Fruit fly (Drosophila melanogaster): Measurements from ENCODE around the gene nes.
A peak's percentile ranks its signal among the peaks of the same experiment; 100 is the strongest.

Gene nes

dm6 chr3L:19260278-19260803 is at the start of gene nes (continued):
- TF ChIP-seq CG6791 (GFP tag; IDR thresholded peaks at IDR 0.05; ENCODE audit: partially characterized antibody) (no peak), bab2 (GFP tag; optimal IDR thresholded peaks at IDR 0.05) (peak; percentile 9), otp (GFP tag; IDR thresholded peaks at IDR 0.05) (no peak), gsb (GFP tag; IDR thresholded peaks at IDR 0.05) (no peak), sob (GFP tag; IDR thresholded peaks at IDR 0.05) (peak; percentile 46; the same call in 1 of the 2 replicates), chinmo (GFP tag; IDR thresholded peaks at IDR 0.05; ENCODE audit: partially characterized antibody) (peak; percentile 88; the same call in 1 of the 4 replicates), CG12659 (GFP tag; optimal IDR thresholded peaks at IDR 0.05) (peak; percentile 30), hth (optimal IDR thresholded peaks at IDR 0.05) (no peak), CG10979 (tag; optimal IDR thresholded peaks at IDR 0.05) (no peak), CG8089 (GFP tag; optimal IDR thresholded peaks at IDR 0.05) (no peak), bsh (GFP tag; optimal IDR thresholded peaks at IDR 0.05) (no peak), sr (GFP tag; IDR thresholded peaks at IDR 0.05) (no peak), NfI (GFP tag; optimal IDR thresholded peaks at IDR 0.05) (no peak), pan (optimal IDR thresholded peaks at IDR 0.05) (no peak), pan (GFP tag; optimal IDR thresholded peaks at IDR 0.05 in 1 of 2, IDR thresholded peaks at IDR 0.05 in 1 of 2) (no peak), bigmax (GFP tag; optimal IDR thresholded peaks at IDR 0.05) (no peak), CrebB (tag; optimal IDR thresholded peaks at IDR 0.05) (peak; percentile 14), fu2 (GFP tag; optimal IDR thresholded peaks at IDR 0.05) (no peak), shn (GFP tag; optimal IDR thresholded peaks at IDR 0.05) (no peak), ci (GFP tag; IDR thresholded peaks at IDR 0.05) (no peak), Awh (GFP tag; IDR thresholded peaks at IDR 0.05) (no peak), hb (GFP tag; IDR thresholded peaks at IDR 0.05; ENCODE audit: partially characterized antibody) (no peak), dimm (GFP tag; IDR thresholded peaks at IDR 0.05) (no peak), Fer1 (GFP tag; optimal IDR thresholded peaks at IDR 0.05) (peak; percentile 7), prd (optimal IDR thresholded peaks at IDR 0.05) (no peak), prd (GFP tag; IDR thresholded peaks at IDR 0.05) (no peak), da (GFP tag; optimal IDR thresholded peaks at IDR 0.05) (no peak), Dip3 (GFP tag; optimal IDR thresholded peaks at IDR 0.05) (no peak), Pdp1 (GFP tag; optimal IDR thresholded peaks at IDR 0.05) (peak in 1 of 2 experiments; percentile 96), rib (GFP tag; IDR thresholded peaks at IDR 0.05) (no peak), MTF-1 (GFP tag; optimal IDR thresholded peaks at IDR 0.05; ENCODE audit: borderline replicate concordance) (no peak), pum (GFP tag; optimal IDR thresholded peaks at IDR 0.05) (no peak), CG1233 (GFP tag; optimal IDR thresholded peaks at IDR 0.05) (no peak), CG12391 (tag; optimal IDR thresholded peaks at IDR 0.05) (peak; percentile 11), onecut (GFP tag; IDR thresholded peaks at IDR 0.05) (no peak), corto (GFP tag; optimal IDR thresholded peaks at IDR 0.05) (no peak), Bgb (GFP tag; IDR thresholded peaks at IDR 0.05; ENCODE audit: partially characterized antibody) (peak; percentile 52; the same call in 1 of the 2 replicates), CG14050 (GFP tag; IDR thresholded peaks at IDR 0.05) (peak; percentile 18; the same call in 1 of the 3 replicates), Ets65A (GFP tag) (peak; percentile 82), Vsx1 (GFP tag; optimal IDR thresholded peaks at IDR 0.05) (no peak), lmd (GFP tag; IDR thresholded peaks at IDR 0.05) (no peak; the same call in 1 of the 2 replicates), CG30431 (GFP tag; optimal IDR thresholded peaks at IDR 0.05) (no peak), H2.0 (GFP tag; IDR thresholded peaks at IDR 0.05) (no peak), Adf1 (GFP tag; IDR thresholded peaks at IDR 0.05) (no peak), CG8924 (tag; optimal IDR thresholded peaks at IDR 0.05) (peak; percentile 23), CG4282 (GFP tag; optimal IDR thresholded peaks at IDR 0.05) (no peak), gsb-n (tag; optimal IDR thresholded peaks at IDR 0.05) (no peak), ranshi (GFP tag; IDR thresholded peaks at IDR 0.05) (no peak; the same call in 1 of the 2 replicates), ssp (GFP tag; IDR thresholded peaks at IDR 0.05) (0 out of 2 replicates have a peak, but pooled peaks have one; percentile 41), CG15601 (tag; optimal IDR thresholded peaks at IDR 0.05) (no peak), Mes4 (GFP tag; optimal IDR thresholded peaks at IDR 0.05) (no peak), CG10959 (GFP tag; IDR thresholded peaks at IDR 0.05) (no peak)

Data from whole organism, embryonic.